Worm (Caenorhabditis elegans): ENCODE data around the gene madf-11.

DNA sequence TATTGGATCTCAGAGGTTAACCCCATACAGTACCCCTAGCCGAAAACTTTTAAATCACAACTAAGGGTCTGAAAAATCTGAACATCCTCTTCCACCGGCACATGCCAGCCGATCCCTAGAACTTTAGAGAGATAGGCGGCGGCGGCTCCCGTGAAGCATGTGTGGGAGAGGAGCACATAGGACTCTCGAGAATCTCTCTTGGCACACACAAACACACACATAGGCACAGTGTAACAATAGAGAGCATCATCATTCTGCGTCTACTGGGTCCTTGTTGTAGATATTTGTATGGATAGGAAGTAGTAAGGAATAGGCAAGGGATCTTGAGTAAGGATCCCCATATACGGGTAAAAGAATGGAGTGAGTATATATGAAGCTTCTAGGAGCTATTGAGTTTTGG, 37.6 kb downstream of the madf-11 start:
- TF ChIP-seq T22C8.4 (GFP tag; IDR thresholded peaks at IDR 0.05) (no peak), tab-1 (GFP tag; IDR thresholded peaks at IDR 0.05) (no peak), flt-1 (GFP tag; IDR thresholded peaks at IDR 0.05) (no peak), ref-1 (GFP tag; conservative IDR thresholded peaks at IDR 0.05) (no peak), ztf-23 (GFP tag; IDR thresholded peaks at IDR 0.05) (no peak), cog-1 (tag; optimal IDR thresholded peaks at IDR 0.05) (no peak), med-1 (GFP tag; optimal IDR thresholded peaks at IDR 0.05; ENCODE audit: insufficient read depth) (no peak)

All from whole organism, midembryonic.